Fruit fly (Drosophila melanogaster) whole organism, embryonic: Measurements from ENCODE around the gene CG43886.

ENCODE experiments used
- BEAF-32 ChIP-seq: fragments of 200-800 bp; sonication (Bioruptor generic); optimal IDR thresholded peaks from 3 replicates; lab custom pipeline; 2017; ENCODE audit warnings: missing biosample characterization, missing genetic modification characterization, mild to moderate bottlenecking, moderate library complexity, missing genetic modification reagents
- Bgb ChIP-seq: fragments of 200-800 bp; sonication (Bioruptor generic); IDR thresholded peaks from 2 replicates; pipeline ENCODE4 v1.3.6; 2022; ENCODE audit warnings: missing biosample characterization, missing genetic modification characterization; ENCODE audit not compliant: partially characterized antibody
- CG11695 ChIP-seq: fragments of 200-800 bp; sonication (Bioruptor generic); IDR thresholded peaks from 3 replicates; pipeline ENCODE4 v1.3.6; 2022; ENCODE audit warnings: missing biosample characterization, missing genetic modification characterization
- CG11723 ChIP-seq: fragments of 200-800 bp; sonication (Bioruptor generic); optimal IDR thresholded peaks from 2 replicates; lab custom pipeline; 2017; ENCODE audit warnings: missing biosample characterization, mild to moderate bottlenecking, missing genetic modification characterization
- CG12299 ChIP-seq: fragments of 200-800 bp; sonication (Bioruptor generic); optimal IDR thresholded peaks from 2 replicates; lab custom pipeline; 2018; ENCODE audit warnings: missing biosample characterization, mild to moderate bottlenecking, missing genetic modification characterization
- CG1233 ChIP-seq: fragments of 200-800 bp; sonication (Bioruptor generic); optimal IDR thresholded peaks from 4 replicates; lab custom pipeline; 2018; ENCODE audit warnings: missing biosample characterization, mild to moderate bottlenecking, missing genetic modification characterization
- CG1603 ChIP-seq: fragments of 200-800 bp; sonication (Bioruptor generic); optimal IDR thresholded peaks from 2 replicates; lab custom pipeline; 2019; ENCODE audit warnings: missing biosample characterization, mild to moderate bottlenecking, missing genetic modification characterization, moderate library complexity
- CG17912 ChIP-seq: fragments of 200-800 bp; sonication (Bioruptor generic); optimal IDR thresholded peaks from 2 replicates; lab custom pipeline; 2018; ENCODE audit warnings: missing biosample characterization, mild to moderate bottlenecking, missing genetic modification characterization
- CG2875 ChIP-seq: fragments of 200-800 bp; sonication (Bioruptor generic); optimal IDR thresholded peaks from 2 replicates; lab custom pipeline; 2017; ENCODE audit warnings: missing biosample characterization, mild to moderate bottlenecking, missing genetic modification characterization, missing genetic modification reagents
- CG34376 ChIP-seq: fragments of 200-800 bp; sonication (Bioruptor generic); optimal IDR thresholded peaks from 2 replicates; lab custom pipeline; 2018; ENCODE audit warnings: missing biosample characterization, mild to moderate bottlenecking, missing genetic modification characterization
- CG3995 ChIP-seq: fragments of 200-800 bp; sonication (Bioruptor generic); optimal IDR thresholded peaks from 3 replicates; lab custom pipeline; 2016; ENCODE audit warnings: missing biosample characterization, missing genetic modification characterization
- CG5245 ChIP-seq: fragments of 200-800 bp; sonication (Bioruptor generic); optimal IDR thresholded peaks from 3 replicates; lab custom pipeline; 2016; ENCODE audit warnings: missing biosample characterization, missing genetic modification characterization
- CG7963 ChIP-seq: fragments of 200-800 bp; sonication (Bioruptor generic); IDR thresholded peaks from 3 replicates; pipeline ENCODE4 v1.3.6; 2022; ENCODE audit warnings: missing biosample characterization, missing genetic modification characterization; ENCODE audit not compliant: partially characterized antibody
- CG8388 ChIP-seq: fragments of 200-800 bp; sonication (Bioruptor generic); optimal IDR thresholded peaks from 2 replicates; lab custom pipeline; 2019; ENCODE audit warnings: missing biosample characterization, mild to moderate bottlenecking, missing genetic modification characterization, moderate library complexity
- CG8478 ChIP-seq: fragments of >200 bp; optimal IDR thresholded peaks from 2 replicates; lab custom pipeline; 2018
- Doc3 ChIP-seq: fragments of 200-800 bp; sonication (Bioruptor generic); IDR thresholded peaks from 3 replicates; pipeline ENCODE4 v1.3.6; 2022; ENCODE audit warnings: missing biosample characterization, missing genetic modification characterization; ENCODE audit not compliant: partially characterized antibody
- Dp ChIP-seq: fragments of 200-800 bp; sonication (Bioruptor generic); optimal IDR thresholded peaks from 2 replicates; lab custom pipeline; 2018; ENCODE audit warnings: missing biosample characterization, mild to moderate bottlenecking, missing genetic modification characterization, moderate library complexity
- Dref ChIP-seq: fragments of 200-800 bp; sonication (Bioruptor generic); IDR thresholded peaks from 2 replicates; pipeline ENCODE4 v1.3.6; 2022; ENCODE audit warnings: missing biosample characterization, missing genetic modification characterization
- E2f2 ChIP-seq: fragments of 200-800 bp; sonication (Bioruptor generic); IDR thresholded peaks from 2 replicates; pipeline ENCODE4 v1.3.6; 2022; ENCODE audit warnings: missing biosample characterization, missing genetic modification characterization
- Ets97D ChIP-seq: fragments of 200-800 bp; sonication (Bioruptor generic); optimal IDR thresholded peaks from 3 replicates; lab custom pipeline; 2016; ENCODE audit warnings: missing biosample characterization, missing genetic modification characterization
- GATAe ChIP-seq: fragments of 200-800 bp; sonication (Bioruptor generic); conservative IDR thresholded peaks from 2 replicates; pipeline ENCODE4 v1.3.6; 2022; ENCODE audit warnings: missing biosample characterization, missing genetic modification characterization
- Mad ChIP-seq: fragments of 200-800 bp; sonication (Bioruptor generic); optimal IDR thresholded peaks from 2 replicates; lab custom pipeline; 2016; ENCODE audit warnings: missing biosample characterization, missing genetic modification characterization
- Med ChIP-seq: fragments of 200-800 bp; sonication (Bioruptor generic); peaks from one replicate; lab custom pipeline; 2016; ENCODE audit warnings: missing biosample characterization, missing genetic modification characterization, mild to moderate bottlenecking, inconsistent platforms, moderate library complexity
- Oli ChIP-seq: fragments of 200-800 bp; sonication (Bioruptor generic); optimal IDR thresholded peaks from 2 replicates; lab custom pipeline; 2018; ENCODE audit warnings: missing biosample characterization, mild to moderate bottlenecking, missing genetic modification characterization, moderate library complexity
- Opbp ChIP-seq: fragments of 200-800 bp; sonication (Bioruptor generic); IDR thresholded peaks from 3 replicates; pipeline ENCODE4 v1.3.6; 2022; ENCODE audit warnings: missing biosample characterization, missing genetic modification characterization; ENCODE audit not compliant: partially characterized antibody
- PHDP ChIP-seq: fragments of 200-800 bp; sonication (Bioruptor generic); optimal IDR thresholded peaks from 3 replicates; lab custom pipeline; 2018; ENCODE audit warnings: missing biosample characterization, mild to moderate bottlenecking, missing genetic modification characterization, moderate library complexity
- Pdp1 ChIP-seq, 2 experiments: fragments of 200-800 bp; sonication (Bioruptor generic); optimal IDR thresholded peaks; 3 replicates each; lab custom pipeline; 2016; ENCODE audit warnings: missing biosample characterization in 2 of 2, missing genetic modification characterization in 2 of 2, mild to moderate bottlenecking in 1 of 2, moderate library complexity in 1 of 2
- Scr ChIP-seq: fragments of 200-800 bp; sonication (Bioruptor generic); IDR thresholded peaks from 2 replicates; pipeline ENCODE4 v1.3.6; 2022; ENCODE audit warnings: missing biosample characterization, missing genetic modification characterization; ENCODE audit not compliant: partially characterized antibody
- Sry-β ChIP-seq: fragments of 200-800 bp; sonication (Bioruptor generic); optimal IDR thresholded peaks from 2 replicates; lab custom pipeline; 2018; ENCODE audit warnings: missing biosample characterization, mild to moderate bottlenecking, missing genetic modification characterization, moderate library complexity
- Sry-δ ChIP-seq: fragments of 200-800 bp; sonication (Bioruptor generic); optimal IDR thresholded peaks from 2 replicates; lab custom pipeline; 2016; ENCODE audit warnings: missing biosample characterization, missing genetic modification characterization
- Xrp1 ChIP-seq: fragments of 200-800 bp; sonication (Bioruptor generic); IDR thresholded peaks from 2 replicates; pipeline ENCODE4 v1.3.6; 2022; ENCODE audit warnings: missing biosample characterization, missing genetic modification characterization
- YL-1 ChIP-seq: fragments of 200-800 bp; sonication (Bioruptor generic); optimal IDR thresholded peaks from 3 replicates; lab custom pipeline; 2017; ENCODE audit warnings: missing biosample characterization, mild to moderate bottlenecking, missing genetic modification characterization
- ato ChIP-seq: fragments of 200-800 bp; sonication (Bioruptor generic); IDR thresholded peaks from 2 replicates; pipeline ENCODE4 v1.3.6; 2022; ENCODE audit warnings: missing biosample characterization, missing genetic modification characterization; ENCODE audit not compliant: partially characterized antibody
- croc ChIP-seq: fragments of 200-800 bp; sonication (Bioruptor generic); conservative IDR thresholded peaks from 3 replicates; pipeline ENCODE4 v1.3.6; 2022; ENCODE audit warnings: missing biosample characterization, missing genetic modification characterization
- grn ChIP-seq: fragments of 200-800 bp; sonication (Bioruptor generic); optimal IDR thresholded peaks from 3 replicates; lab custom pipeline; 2017; ENCODE audit warnings: missing biosample characterization, missing genetic modification characterization
- lola ChIP-seq, 3 experiments: fragments of >200 bp in 2 of 3; fragments of 200-800 bp in 1 of 3; sonication (Bioruptor generic) in 1 of 3; optimal IDR thresholded peaks; 2 replicates each; lab custom pipeline; 2017 to 2019; ENCODE audit warnings: missing biosample characterization in 3 of 3, missing genetic modification characterization in 3 of 3, mild to moderate bottlenecking in 1 of 3, moderate library complexity in 1 of 3
- nerfin-1 ChIP-seq: fragments of 200-800 bp; sonication (Bioruptor generic); optimal IDR thresholded peaks from 3 replicates; lab custom pipeline; 2019; ENCODE audit warnings: missing biosample characterization, mild to moderate bottlenecking, missing genetic modification characterization, moderate library complexity
- pros ChIP-seq: fragments of 200-800 bp; sonication (Bioruptor generic); optimal IDR thresholded peaks from 3 replicates; lab custom pipeline; 2019; ENCODE audit warnings: missing biosample characterization, mild to moderate bottlenecking, missing genetic modification characterization, moderate library complexity
- salm ChIP-seq: fragments of 200-800 bp; sonication (Bioruptor generic); optimal IDR thresholded peaks from 2 replicates; lab custom pipeline; 2018; ENCODE audit warnings: missing biosample characterization, mild to moderate bottlenecking, missing genetic modification characterization
- sc ChIP-seq, 3 experiments: fragments of >200 bp in 2 of 3; fragments of 200-800 bp in 1 of 3; sonication (Bioruptor generic) in 1 of 3; optimal IDR thresholded peaks; 2 replicates in 2 of 3; 3 replicates in 1 of 3; lab custom pipeline; 2017; ENCODE audit warnings: mild to moderate bottlenecking in 1 of 3, missing biosample characterization in 1 of 3, missing genetic modification characterization in 1 of 3, missing genetic modification reagents in 1 of 3
- sens ChIP-seq: fragments of 200-800 bp; sonication (Bioruptor generic); peaks from one replicate; lab custom pipeline; 2016; ENCODE audit warnings: missing biosample characterization, missing genetic modification characterization
- sna ChIP-seq: fragments of 200-800 bp; sonication (Bioruptor generic); IDR thresholded peaks from 2 replicates; pipeline ENCODE4 v1.3.6; 2022; ENCODE audit warnings: missing biosample characterization, missing genetic modification characterization; ENCODE audit not compliant: partially characterized antibody
- ssp ChIP-seq: fragments of 200-800 bp; sonication (Bioruptor generic); IDR thresholded peaks from 2 replicates; pipeline ENCODE4 v1.3.6; 2022; ENCODE audit warnings: missing biosample characterization, missing genetic modification characterization
- stwl ChIP-seq: fragments of 200-800 bp; sonication (Bioruptor generic); optimal IDR thresholded peaks from 3 replicates; lab custom pipeline; 2018; ENCODE audit warnings: missing biosample characterization, mild to moderate bottlenecking, missing genetic modification characterization, moderate library complexity
- unc-4 ChIP-seq: fragments of 200-800 bp; sonication (Bioruptor generic); IDR thresholded peaks from 2 replicates; pipeline ENCODE4 v1.3.6; 2022; ENCODE audit warnings: missing biosample characterization, missing genetic modification characterization; ENCODE audit not compliant: partially characterized antibody
- vvl ChIP-seq: fragments of 200-800 bp; sonication (Bioruptor generic); IDR thresholded peaks from 2 replicates; pipeline ENCODE4 v1.3.6; 2022; ENCODE audit warnings: missing biosample characterization, missing genetic modification characterization
- zfh2 ChIP-seq: fragments of 200-800 bp; sonication (Bioruptor generic); optimal IDR thresholded peaks from 2 replicates; lab custom pipeline; 2016; ENCODE audit warnings: missing biosample characterization, missing genetic modification characterization

Gene CG43886

dm6 chr3L:8180464-8181137 is 21.0 kb upstream of the CG43886 start, which contains the start of the genes mthl7 and Uxs (continued):
- TF ChIP-seq lola (GFP tag; optimal IDR thresholded peaks at IDR 0.05; lab: Kevin White, UChicago) (no peak), CG2875 (no peak), CG1233 (no peak), E2f2 (GFP tag; lab: Robert Waterston, UW) (peak; percentile 95), Pdp1 (GFP tag; optimal IDR thresholded peaks at IDR 0.05; lab: Kevin White, UChicago) (peak in 1 of 2 experiments; percentile 34), CG17912 (no peak), Ets97D (peak; percentile 16), Sry-β (GFP tag; lab: Kevin White, UChicago) (no peak), YL-1 (GFP tag; lab: Kevin White, UChicago) (peak; percentile 46), zfh2 (GFP tag; lab: Kevin White, UChicago) (no peak), ato (GFP tag; lab: Robert Waterston, UW) (no peak), BEAF-32 (GFP tag; lab: Kevin White, UChicago) (peak; percentile 63), salm (tag; lab: Kevin White, UChicago) (no peak), Scr (GFP tag; lab: Robert Waterston, UW) (peak; percentile 50), CG11723 (GFP tag; lab: Kevin White, UChicago) (no peak), Dref (GFP tag; lab: Robert Waterston, UW) (peak; percentile 47), croc (GFP tag; lab: Robert Waterston, UW) (no peak), sna (peak; percentile 22; the same call in 1 of the 2 replicates), CG7963 (GFP tag; lab: Robert Waterston, UW) (0 out of 3 replicates have a peak, but pooled peaks have one; percentile 29), CG11695 (GFP tag; lab: Robert Waterston, UW) (no peak), ssp (GFP tag; lab: Robert Waterston, UW) (no peak), sc (optimal IDR thresholded peaks at IDR 0.05; lab: Kevin White, UChicago) (no peak), sc (GFP tag; optimal IDR thresholded peaks at IDR 0.05; lab: Kevin White, UChicago) (no peak), Opbp (GFP tag; lab: Robert Waterston, UW) (0 out of 3 replicates have a peak, but pooled peaks have one; percentile 26), Bgb (GFP tag; lab: Robert Waterston, UW) (peak; percentile 40; the same call in 1 of the 2 replicates), grn (peak; percentile 51), stwl (tag; lab: Kevin White, UChicago) (peak; percentile 4), CG5245 (GFP tag; lab: Kevin White, UChicago) (no peak), Xrp1 (GFP tag; lab: Robert Waterston, UW) (no peak), Oli (tag; lab: Kevin White, UChicago) (no peak), CG8478 (no peak), CG3995 (GFP tag; lab: Kevin White, UChicago) (no peak), sens (GFP tag; lab: Kevin White, UChicago) (peak; percentile 81), CG8388 (no peak), pros (GFP tag; lab: Kevin White, UChicago) (no peak), CG34376 (GFP tag; lab: Kevin White, UChicago) (peak; percentile 1), Med (peak; percentile 36), Doc3 (0 out of 3 replicates have a peak, but pooled peaks have one; percentile 46), Mad (GFP tag; lab: Kevin White, UChicago) (no peak), CG1603 (peak; percentile 47), CG12299 (tag; lab: Kevin White, UChicago) (no peak), vvl (0 out of 2 replicates have a peak, but pooled peaks have one; percentile 10), unc-4 (peak; percentile 58), Sry-δ (GFP tag; lab: Kevin White, UChicago) (peak; percentile 24), nerfin-1 (tag; lab: Kevin White, UChicago) (no peak), GATAe (GFP tag; lab: Robert Waterston, UW) (peak; percentile 72), PHDP (no peak), Dp (GFP tag; lab: Kevin White, UChicago) (peak; percentile 90)
